Worm (Caenorhabditis elegans) whole organism, L4/young adult: Measurements from ENCODE around the gene C03F11.2.

Experiments
- W03F9.2 ChIP-seq: fragments of 150-350 bp; optimal IDR thresholded peaks from 2 replicates; lab custom pipeline; 2014; ENCODE audit warnings: missing biosample characterization, missing genetic modification characterization
- him-1 ChIP-seq: sonication (generic microtip); optimal IDR thresholded peaks from 2 replicates; lab custom pipeline; 2016; ENCODE audit warnings: missing genotype, missing genetic modification reagents, missing genetic modification characterization, missing compliant biosample characterization

- TF ChIP-seq him-1 (tag; lab: Kevin White, UChicago) (no peak), W03F9.2 (no peak)
Measured at ce11 chrX:5372638-5373037, 24.6 kb downstream of the C03F11.2 start, which contains the start of gene F35C8.8.
